Worm (Caenorhabditis elegans) whole organism, mixed stage, embryonic: ENCODE results near the gene snf-3.

Source experiments
- M03D4.4 ChIP-seq: sonication (generic microtip); optimal IDR thresholded peaks from 2 replicates; lab custom pipeline; 2017; ENCODE audit warnings: mild to moderate bottlenecking, missing genetic modification characterization, missing compliant biosample characterization
- bed-3 ChIP-seq: fragments of 200-800 bp; sonication (Bioruptor generic); optimal IDR thresholded peaks from 3 replicates; lab custom pipeline; 2018; ENCODE audit warnings: mild to moderate bottlenecking, missing genetic modification characterization, moderate library complexity, missing compliant biosample characterization
- blmp-1 ChIP-seq: fragments of 150-350 bp; optimal IDR thresholded peaks from 2 replicates; lab custom pipeline; 2014; ENCODE audit warnings: missing biosample characterization, missing genetic modification characterization
- ceh-39 ChIP-seq: fragments of 150-350 bp; optimal IDR thresholded peaks from 2 replicates; lab custom pipeline; 2014; ENCODE audit warnings: missing biosample characterization, missing genetic modification characterization
- ceh-83 ChIP-seq: fragments of 200-800 bp; sonication (Bioruptor generic); optimal IDR thresholded peaks from 2 replicates; lab custom pipeline; 2018; ENCODE audit warnings: mild to moderate bottlenecking, missing genetic modification characterization, missing compliant biosample characterization
- ces-1 ChIP-seq: fragments of 150-350 bp; optimal IDR thresholded peaks from 2 replicates; lab custom pipeline; 2014; ENCODE audit warnings: missing biosample characterization, missing genetic modification reagents, missing genetic modification characterization
- cnd-1 ChIP-seq: fragments of 200-800 bp; sonication (Bioruptor generic); optimal IDR thresholded peaks from 2 replicates; lab custom pipeline; 2018; ENCODE audit warnings: mild to moderate bottlenecking, missing genetic modification characterization, missing compliant biosample characterization
- drap-1 ChIP-seq: fragments of 200-800 bp; sonication (Bioruptor generic); optimal IDR thresholded peaks from 3 replicates; lab custom pipeline; 2018; ENCODE audit warnings: mild to moderate bottlenecking, missing genetic modification characterization, missing compliant biosample characterization
- elt-1 ChIP-seq: sonication (generic microtip); optimal IDR thresholded peaks from 2 replicates; lab custom pipeline; 2017; ENCODE audit warnings: missing genetic modification characterization, mild to moderate bottlenecking, missing compliant biosample characterization, antibody characterized with exemption, moderate library complexity, borderline replicate concordance; ENCODE audit not compliant: insufficient read depth
- flh-1 ChIP-seq: fragments of 200-800 bp; sonication (Bioruptor generic); optimal IDR thresholded peaks from 2 replicates; lab custom pipeline; 2018; ENCODE audit warnings: mild to moderate bottlenecking, missing genetic modification characterization, moderate library complexity, missing compliant biosample characterization
- ham-2 ChIP-seq: fragments of 200-800 bp; sonication (Bioruptor generic); optimal IDR thresholded peaks from 2 replicates; lab custom pipeline; 2018; ENCODE audit warnings: mild to moderate bottlenecking, missing genetic modification characterization, missing compliant biosample characterization
- hlh-1 ChIP-seq: fragments of 150-350 bp; optimal IDR thresholded peaks from 2 replicates; lab custom pipeline; 2014; ENCODE audit warnings: missing biosample characterization, missing genetic modification reagents, missing genetic modification characterization
- lin-13 ChIP-seq: fragments of 150-350 bp; optimal IDR thresholded peaks from 2 replicates; lab custom pipeline; 2014; ENCODE audit warnings: missing biosample characterization, missing genetic modification characterization
- lin-32 ChIP-seq: fragments of 200-800 bp; sonication (Bioruptor generic); optimal IDR thresholded peaks from 2 replicates; lab custom pipeline; 2018; ENCODE audit warnings: mild to moderate bottlenecking, missing genetic modification characterization, missing compliant biosample characterization
- lsy-2 ChIP-seq: fragments of 150-350 bp; optimal IDR thresholded peaks from 2 replicates; lab custom pipeline; 2014; ENCODE audit warnings: missing biosample characterization, missing genetic modification characterization
- mab-5 ChIP-seq: fragments of 150-350 bp; optimal IDR thresholded peaks from 2 replicates; lab custom pipeline; 2014; ENCODE audit warnings: missing biosample characterization, missing genetic modification characterization
- mep-1 ChIP-seq: fragments of 150-350 bp; optimal IDR thresholded peaks from 2 replicates; lab custom pipeline; 2017; ENCODE audit warnings: missing biosample characterization, missing genetic modification reagents, missing genetic modification characterization, inconsistent platforms
- mls-2 ChIP-seq: sonication (generic microtip); optimal IDR thresholded peaks from 2 replicates; lab custom pipeline; 2016; ENCODE audit warnings: mild to moderate bottlenecking, missing genetic modification characterization, moderate library complexity, missing compliant biosample characterization
- nhr-12 ChIP-seq: fragments of 150-350 bp; optimal IDR thresholded peaks from 2 replicates; lab custom pipeline; 2014; ENCODE audit warnings: missing biosample characterization, missing genetic modification characterization
- nhr-2 ChIP-seq: fragments of 150-350 bp; optimal IDR thresholded peaks from 2 replicates; lab custom pipeline; 2014; ENCODE audit warnings: missing biosample characterization, missing genetic modification characterization
- nhr-237 ChIP-seq: fragments of 150-350 bp; optimal IDR thresholded peaks from 2 replicates; lab custom pipeline; 2014; ENCODE audit warnings: missing biosample characterization, missing genetic modification characterization
- nhr-28 ChIP-seq: fragments of 150-350 bp; optimal IDR thresholded peaks from 2 replicates; lab custom pipeline; 2014; ENCODE audit warnings: missing biosample characterization, missing genetic modification characterization
- nhr-76 ChIP-seq: sonication (generic microtip); optimal IDR thresholded peaks from 2 replicates; lab custom pipeline; 2017; ENCODE audit warnings: missing biosample characterization, missing genetic modification characterization
- sem-2 ChIP-seq: fragments of 200-800 bp; sonication (Bioruptor generic); optimal IDR thresholded peaks from 2 replicates; lab custom pipeline; 2018; ENCODE audit warnings: mild to moderate bottlenecking, missing genetic modification characterization, missing compliant biosample characterization
- sptf-1 ChIP-seq: sonication (generic microtip); optimal IDR thresholded peaks from 2 replicates; lab custom pipeline; 2017; ENCODE audit warnings: mild to moderate bottlenecking, missing genetic modification characterization, moderate library complexity, missing compliant biosample characterization
- tbx-8 ChIP-seq: fragments of 200-800 bp; sonication (Bioruptor generic); optimal IDR thresholded peaks from 2 replicates; lab custom pipeline; 2018; ENCODE audit warnings: mild to moderate bottlenecking, missing genetic modification characterization, moderate library complexity, missing compliant biosample characterization
- unc-120 ChIP-seq: sonication (generic microtip); optimal IDR thresholded peaks from 2 replicates; lab custom pipeline; 2017; ENCODE audit warnings: missing genetic modification characterization, missing compliant biosample characterization; ENCODE audit not compliant: poor library complexity, severe bottlenecking
- unc-39 ChIP-seq: fragments of 150-350 bp; optimal IDR thresholded peaks from 2 replicates; lab custom pipeline; 2014; ENCODE audit warnings: missing biosample characterization, missing genetic modification characterization
- unc-62 ChIP-seq: fragments of 150-350 bp; optimal IDR thresholded peaks from 2 replicates; lab custom pipeline; 2014; ENCODE audit warnings: missing biosample characterization, missing genetic modification reagents, missing genetic modification characterization
- zip-8 ChIP-seq: fragments of 150-350 bp; optimal IDR thresholded peaks from 2 replicates; lab custom pipeline; 2014; ENCODE audit warnings: missing biosample characterization, missing genetic modification characterization
- ztf-11 ChIP-seq: fragments of 150-350 bp; optimal IDR thresholded peaks from 2 replicates; lab custom pipeline; 2014; ENCODE audit warnings: missing biosample characterization, missing genetic modification characterization

Gene snf-3

ce11 chrII:1085546-1085945 is 6.3 kb upstream of the snf-3 start:
- TF ChIP-seq lsy-2 (no peak), lin-32 (GFP tag; lab: Kevin White, UChicago) (no peak), mls-2 (no peak), lin-13 (tag; lab: Kevin White, UChicago) (no peak), unc-39 (no peak), ceh-39 (tag; lab: Kevin White, UChicago) (no peak), flh-1 (GFP tag; lab: Kevin White, UChicago) (no peak), mep-1 (tag; lab: Kevin White, UChicago) (no peak), nhr-2 (tag; lab: Kevin White, UChicago) (no peak), ces-1 (GFP tag; lab: Kevin White, UChicago) (no peak), ztf-11 (tag; lab: Kevin White, UChicago) (no peak), sptf-1 (no peak), mab-5 (tag; lab: Kevin White, UChicago) (no peak), ceh-83 (GFP tag; lab: Kevin White, UChicago) (no peak), nhr-28 (tag; lab: Kevin White, UChicago) (no peak), sem-2 (no peak), drap-1 (GFP tag; lab: Kevin White, UChicago) (no peak), ham-2 (GFP tag; lab: Kevin White, UChicago) (no peak), tbx-8 (GFP tag; lab: Kevin White, UChicago) (no peak)

ce11 chrII:1086479-1086878 is 5.3 kb upstream of the snf-3 start:
- TF ChIP-seq sem-2, result no peak
- no peak for TF ChIP-seq lsy-2
- TF ChIP-seq sptf-1, result no peak
- TF ChIP-seq, all 35 proteins: peak for 0

- no peak for TF ChIP-seq mls-2
These were observed 3.1 kb upstream of the snf-3 start for ce11 chrII:1088527-1089230.

ce11 chrII:1090743-1091142 is 1.1 kb upstream of the snf-3 start:
- TF ChIP-seq unc-62 (no peak), flh-1 (GFP tag; lab: Kevin White, UChicago) (no peak), bed-3 (GFP tag; lab: Kevin White, UChicago) (no peak), nhr-76 (tag; lab: Kevin White, UChicago) (no peak), M03D4.4 (tag; lab: Kevin White, UChicago) (no peak), nhr-237 (tag; lab: Kevin White, UChicago) (no peak), ces-1 (GFP tag; lab: Kevin White, UChicago) (no peak), hlh-1 (tag; lab: Kevin White, UChicago) (no peak), mep-1 (tag; lab: Kevin White, UChicago) (no peak)

- no peak for TF ChIP-seq mab-5 (tag; lab: Kevin White, UChicago)
- TF ChIP-seq zip-8 (tag; lab: Kevin White, UChicago), result no peak
- no peak for TF ChIP-seq lin-13 (tag; lab: Kevin White, UChicago)
- TF ChIP-seq lin-32 (GFP tag; lab: Kevin White, UChicago), result no peak
- TF ChIP-seq unc-120 (tag; lab: Kevin White, UChicago), result no peak
- no peak for TF ChIP-seq unc-62
- TF ChIP-seq unc-39, result no peak
- no peak for TF ChIP-seq nhr-76 (tag; lab: Kevin White, UChicago)
- no peak for TF ChIP-seq ces-1 (GFP tag; lab: Kevin White, UChicago)
- no peak for TF ChIP-seq ceh-39 (tag; lab: Kevin White, UChicago)
- TF ChIP-seq blmp-1, result no peak
- no peak for TF ChIP-seq cnd-1 (tag; lab: Kevin White, UChicago)
- TF ChIP-seq nhr-28 (tag; lab: Kevin White, UChicago), result no peak
- TF ChIP-seq nhr-12 (tag; lab: Kevin White, UChicago), result no peak
- TF ChIP-seq elt-1 (tag; lab: Kevin White, UChicago), result no peak
- no peak for TF ChIP-seq flh-1 (GFP tag; lab: Kevin White, UChicago)
- TF ChIP-seq sem-2, result no peak
These were observed 8.9 kb downstream of the snf-3 start, which contains the start of gene pho-14 for ce11 chrII:1100719-1101118. TSS of gene pho-14 (minus strand) at chrII:1100819.
